Worm (Caenorhabditis elegans) whole organism, late embryonic: ENCODE measurements around the gene scc-3.

Experiments
- C38D4.7 ChIP-seq: fragments of 200-800 bp; sonication (Bioruptor generic); optimal IDR thresholded peaks from 2 replicates; lab custom pipeline; 2018; ENCODE audit warnings: mild to moderate bottlenecking, missing genetic modification characterization, moderate library complexity, missing compliant biosample characterization
- K09A11.1 ChIP-seq: sonication (generic microtip); optimal IDR thresholded peaks from 2 replicates; lab custom pipeline; 2017; ENCODE audit warnings: antibody characterized with exemption, mild to moderate bottlenecking, missing genetic modification characterization, missing compliant biosample characterization; ENCODE audit not compliant: insufficient read depth
- T23F11.4 ChIP-seq: fragments of 200-800 bp; sonication (Bioruptor generic); optimal IDR thresholded peaks from 2 replicates; lab custom pipeline; 2018; ENCODE audit warnings: mild to moderate bottlenecking, missing genetic modification characterization, missing compliant biosample characterization
- ceh-14 ChIP-seq: sonication (generic microtip); optimal IDR thresholded peaks from 2 replicates; lab custom pipeline; 2016; ENCODE audit warnings: missing genotype, missing genetic modification characterization, missing compliant biosample characterization
- ceh-18 ChIP-seq: sonication (generic microtip); optimal IDR thresholded peaks from 2 replicates; lab custom pipeline; 2016; ENCODE audit warnings: missing genetic modification characterization, missing compliant biosample characterization
- ceh-19 ChIP-seq: fragments of 200-800 bp; sonication (Bioruptor generic); optimal IDR thresholded peaks from 2 replicates; lab custom pipeline; 2018; ENCODE audit warnings: mild to moderate bottlenecking, missing genetic modification characterization, missing compliant biosample characterization
- ceh-2 ChIP-seq: sonication (generic microtip); optimal IDR thresholded peaks from 2 replicates; lab custom pipeline; 2016; ENCODE audit warnings: missing genotype, missing genetic modification characterization, missing compliant biosample characterization
- ceh-31 ChIP-seq: sonication (generic microtip); optimal IDR thresholded peaks from 2 replicates; lab custom pipeline; 2016; ENCODE audit warnings: missing genetic modification characterization, missing compliant biosample characterization
- ceh-34 ChIP-seq: sonication (generic microtip); optimal IDR thresholded peaks from 2 replicates; lab custom pipeline; 2016; ENCODE audit warnings: mild to moderate bottlenecking, missing genetic modification characterization, missing compliant biosample characterization
- ceh-48 ChIP-seq: sonication (generic microtip); optimal IDR thresholded peaks from 2 replicates; lab custom pipeline; 2016; ENCODE audit warnings: missing genetic modification characterization, inconsistent platforms, missing compliant biosample characterization
- dmd-4 ChIP-seq: sonication (generic microtip); optimal IDR thresholded peaks from 2 replicates; lab custom pipeline; 2016; ENCODE audit warnings: borderline replicate concordance, missing genetic modification characterization, missing compliant biosample characterization
- ets-4 ChIP-seq: sonication (generic microtip); optimal IDR thresholded peaks from 2 replicates; lab custom pipeline; 2016; ENCODE audit warnings: missing genetic modification characterization, missing compliant biosample characterization
- eyg-1 ChIP-seq: sonication (generic microtip); optimal IDR thresholded peaks from 2 replicates; lab custom pipeline; 2016; ENCODE audit warnings: missing genotype, missing genetic modification characterization, missing compliant biosample characterization
- fax-1 ChIP-seq: sonication (generic microtip); optimal IDR thresholded peaks from 2 replicates; lab custom pipeline; 2016; ENCODE audit warnings: missing genotype, missing genetic modification characterization, missing compliant biosample characterization
- hlh-30 ChIP-seq: sonication (generic microtip); optimal IDR thresholded peaks from 2 replicates; lab custom pipeline; 2017; ENCODE audit warnings: antibody characterized with exemption, missing genetic modification characterization, missing compliant biosample characterization; ENCODE audit not compliant: insufficient read depth
- hlh-8 ChIP-seq: sonication (generic microtip); optimal IDR thresholded peaks from 2 replicates; lab custom pipeline; 2016; ENCODE audit warnings: missing genotype, missing genetic modification characterization, missing compliant biosample characterization
- lin-11 ChIP-seq: fragments of 200-800 bp; sonication (Bioruptor generic); optimal IDR thresholded peaks from 2 replicates; lab custom pipeline; 2018; ENCODE audit warnings: mild to moderate bottlenecking, missing genetic modification characterization, missing compliant biosample characterization
- madf-2 ChIP-seq: sonication (generic microtip); optimal IDR thresholded peaks from 2 replicates; lab custom pipeline; 2017; ENCODE audit warnings: missing genetic modification characterization, missing compliant biosample characterization
- mec-3 ChIP-seq: sonication (generic microtip); optimal IDR thresholded peaks from 2 replicates; lab custom pipeline; 2016; ENCODE audit warnings: borderline replicate concordance, missing genetic modification characterization, missing compliant biosample characterization
- nfya-1 ChIP-seq: sonication (generic microtip); optimal IDR thresholded peaks from 2 replicates; lab custom pipeline; 2017; ENCODE audit warnings: missing genetic modification characterization, mild to moderate bottlenecking, missing compliant biosample characterization, antibody characterized with exemption, moderate library complexity
- nhr-11 ChIP-seq: fragments of 150-350 bp; optimal IDR thresholded peaks from 2 replicates; lab custom pipeline; 2014; ENCODE audit warnings: missing biosample characterization, missing genetic modification characterization
- nhr-232 ChIP-seq: sonication (generic microtip); optimal IDR thresholded peaks from 2 replicates; lab custom pipeline; 2016; ENCODE audit warnings: missing genetic modification characterization, missing compliant biosample characterization
- npax-4 ChIP-seq: sonication (generic microtip); optimal IDR thresholded peaks from 2 replicates; lab custom pipeline; 2016; ENCODE audit warnings: missing genetic modification characterization, missing compliant biosample characterization
- odd-2 ChIP-seq: sonication (generic microtip); optimal IDR thresholded peaks from 2 replicates; lab custom pipeline; 2017; ENCODE audit warnings: antibody characterized with exemption, mild to moderate bottlenecking, missing genetic modification characterization, missing compliant biosample characterization
- pat-9 ChIP-seq: fragments of 200-800 bp; sonication (Bioruptor generic); optimal IDR thresholded peaks from 2 replicates; lab custom pipeline; 2018; ENCODE audit warnings: mild to moderate bottlenecking, missing genetic modification characterization, moderate library complexity, missing compliant biosample characterization
- pax-1 ChIP-seq: fragments of 150-350 bp; optimal IDR thresholded peaks from 2 replicates; lab custom pipeline; 2014; ENCODE audit warnings: missing biosample characterization, missing genetic modification characterization
- pha-2 ChIP-seq: sonication (generic microtip); optimal IDR thresholded peaks from 2 replicates; lab custom pipeline; 2017; ENCODE audit warnings: mild to moderate bottlenecking, missing genetic modification characterization, missing compliant biosample characterization
- pha-4 ChIP-seq: fragments of 150-350 bp; optimal IDR thresholded peaks from 2 replicates; lab custom pipeline; 2018; ENCODE audit warnings: missing biosample characterization, missing genetic modification reagents, missing genetic modification characterization
- pqm-1 ChIP-seq: sonication (generic microtip); optimal IDR thresholded peaks from 2 replicates; lab custom pipeline; 2016; ENCODE audit warnings: missing genetic modification characterization, missing compliant biosample characterization
- pros-1 ChIP-seq: fragments of 150-350 bp; optimal IDR thresholded peaks from 2 replicates; lab custom pipeline; 2014; ENCODE audit warnings: missing biosample characterization, missing genetic modification reagents, missing genetic modification characterization
- sox-2 ChIP-seq: fragments of 200-800 bp; sonication (Bioruptor generic); IDR thresholded peaks from 2 replicates; pipeline ENCODE4 v1.3.6; 2022; ENCODE audit warnings: missing genetic modification reagents, missing genetic modification characterization, missing compliant biosample characterization
- sox-4 ChIP-seq: sonication (generic microtip); optimal IDR thresholded peaks from 2 replicates; lab custom pipeline; 2017; ENCODE audit warnings: mild to moderate bottlenecking, missing genetic modification characterization, inconsistent platforms, missing compliant biosample characterization
- syd-9 ChIP-seq: sonication (generic microtip); optimal IDR thresholded peaks from 2 replicates; lab custom pipeline; 2016; ENCODE audit warnings: mild to moderate bottlenecking, missing genetic modification characterization, moderate library complexity, missing compliant biosample characterization
- tbx-2 ChIP-seq: sonication (generic microtip); optimal IDR thresholded peaks from 2 replicates; lab custom pipeline; 2016; ENCODE audit warnings: missing genetic modification characterization, missing compliant biosample characterization
- tbx-7 ChIP-seq: sonication (generic microtip); optimal IDR thresholded peaks from 2 replicates; lab custom pipeline; 2016; ENCODE audit warnings: missing genotype, missing genetic modification characterization, missing compliant biosample characterization
- ttx-3 ChIP-seq: sonication (generic microtip); optimal IDR thresholded peaks from 2 replicates; lab custom pipeline; 2016; ENCODE audit warnings: missing genetic modification reagents, missing genetic modification characterization, missing compliant biosample characterization
- unc-42 ChIP-seq: sonication (generic microtip); optimal IDR thresholded peaks from 2 replicates; lab custom pipeline; 2016; ENCODE audit warnings: missing genotype, missing genetic modification characterization, missing compliant biosample characterization
- unc-55 ChIP-seq: sonication (generic microtip); optimal IDR thresholded peaks from 2 replicates; lab custom pipeline; 2017; ENCODE audit warnings: missing biosample characterization, missing genetic modification reagents, missing genetic modification characterization
- unc-86 ChIP-seq: sonication (generic microtip); optimal IDR thresholded peaks from 2 replicates; lab custom pipeline; 2016; ENCODE audit warnings: missing genetic modification characterization, missing compliant biosample characterization
- ztf-16 ChIP-seq: sonication (generic microtip); optimal IDR thresholded peaks from 2 replicates; lab custom pipeline; 2017; ENCODE audit warnings: missing genetic modification characterization, missing compliant biosample characterization

Gene scc-3

ce11 chrV:12780248-12780647 is 16.5 kb downstream of the scc-3 start (continued):
- TF ChIP-seq ets-4 (tag; lab: Kevin White, UChicago) (peak; percentile 48), pha-4 (tag; lab: Kevin White, UChicago) (no peak), nfya-1 (tag; lab: Kevin White, UChicago) (peak; percentile 69), pax-1 (tag; lab: Kevin White, UChicago) (peak; percentile 7), ceh-2 (tag; lab: Kevin White, UChicago) (peak; percentile 82), madf-2 (peak; percentile 91), eyg-1 (peak; percentile 83), unc-42 (peak; percentile 68), ztf-16 (tag; lab: Kevin White, UChicago) (peak; percentile 91), ceh-34 (tag; lab: Kevin White, UChicago) (peak; percentile 89), pat-9 (tag; lab: Kevin White, UChicago) (peak; percentile 87), T23F11.4 (GFP tag; lab: Kevin White, UChicago) (peak; percentile 90), K09A11.1 (peak; percentile 68), hlh-30 (peak; percentile 30), pqm-1 (tag; lab: Kevin White, UChicago) (peak; percentile 78), lin-11 (peak; percentile 86), sox-2 (GFP tag; lab: Robert Waterston, UW) (peak; percentile 88), tbx-7 (no peak), ceh-48 (peak; percentile 77), hlh-8 (tag; lab: Kevin White, UChicago) (peak; percentile 51), npax-4 (tag; lab: Kevin White, UChicago) (peak; percentile 76), ceh-31 (peak; percentile 73), dmd-4 (tag; lab: Kevin White, UChicago) (peak; percentile 80), unc-86 (tag; lab: Kevin White, UChicago) (peak; percentile 88), syd-9 (peak; percentile 92), tbx-2 (tag; lab: Kevin White, UChicago) (peak; percentile 85), ceh-18 (tag; lab: Kevin White, UChicago) (peak; percentile 75), pha-2 (tag; lab: Kevin White, UChicago) (peak; percentile 92)

- TF ChIP-seq nhr-232 = no peak
- TF ChIP-seq mec-3 (tag; lab: Kevin White, UChicago) = no peak
- no peak for TF ChIP-seq pax-1 (tag; lab: Kevin White, UChicago)
Observed at ce11 chrV:12784861-12785260, 21.1 kb downstream of the scc-3 start, which contains the start of gene sre-20. TSS of gene sre-20 (minus strand) at chrV:12784961.

ce11 chrV:12786340-12786739 is 22.6 kb downstream of the scc-3 start:
- TF ChIP-seq sox-4 (tag; lab: Kevin White, UChicago) = no peak
- TF ChIP-seq fax-1 = no peak
- no peak for TF ChIP-seq sox-2 (GFP tag; lab: Robert Waterston, UW)
- no peak for TF ChIP-seq odd-2
- TF ChIP-seq T23F11.4 (GFP tag; lab: Kevin White, UChicago) = no peak
- no peak for TF ChIP-seq pqm-1 (tag; lab: Kevin White, UChicago)
- TF ChIP-seq ceh-14 (tag; lab: Kevin White, UChicago) = no peak
- TF ChIP-seq unc-86 (tag; lab: Kevin White, UChicago) = no peak
- TF ChIP-seq, all 69 proteins: peak for 0

ce11 chrV:12787026-12787425 is 23.3 kb downstream of the scc-3 start, which contains the start of gene fkb-4:
TSS of gene fkb-4 (minus strand) at chrV:12787126.
- TF ChIP-seq pros-1 (tag; lab: Kevin White, UChicago) (no peak), madf-2 (no peak), sox-2 (GFP tag; lab: Robert Waterston, UW) (no peak), unc-55 (GFP tag; lab: Kevin White, UChicago) (no peak), pha-2 (tag; lab: Kevin White, UChicago) (no peak), ceh-19 (GFP tag; lab: Kevin White, UChicago) (no peak), ttx-3 (tag; lab: Kevin White, UChicago) (no peak), nhr-11 (tag; lab: Kevin White, UChicago) (no peak), ceh-14 (tag; lab: Kevin White, UChicago) (no peak), nfya-1 (tag; lab: Kevin White, UChicago) (no peak), C38D4.7 (no peak), hlh-30 (no peak), ztf-16 (tag; lab: Kevin White, UChicago) (no peak)
